Fruit fly (Drosophila melanogaster): Measurements from ENCODE around the gene CG33257.

The CG33257 gene

dm6 chr3L:16305820-16306650 lies 40.1 kb upstream of the CG33257 start, which contains the start of the genes CG13043 and CG13063 (continued):
- TF ChIP-seq Sox102F (GFP tag; optimal IDR thresholded peaks at IDR 0.05) (peak; percentile 35), CG16815 (GFP tag; optimal IDR thresholded peaks at IDR 0.05) (no peak), CG34422 (GFP tag; IDR thresholded peaks at IDR 0.05) (no peak), sd (tag; optimal IDR thresholded peaks at IDR 0.05) (no peak), aop (GFP tag; IDR thresholded peaks at IDR 0.05) (no peak), mld (GFP tag; IDR thresholded peaks at IDR 0.05; ENCODE audit: partially characterized antibody) (no peak), CG15073 (GFP tag; optimal IDR thresholded peaks at IDR 0.05) (no peak), Dbx (GFP tag; IDR thresholded peaks at IDR 0.05) (no peak), tap (tag; optimal IDR thresholded peaks at IDR 0.05) (peak; percentile 22), tin (GFP tag; optimal IDR thresholded peaks at IDR 0.05) (no peak), bbx (GFP tag; IDR thresholded peaks at IDR 0.05; ENCODE audit: partially characterized antibody) (no peak), TFAM (GFP tag; optimal IDR thresholded peaks at IDR 0.05) (no peak), Gsc (GFP tag; IDR thresholded peaks at IDR 0.05) (no peak), Atf-2 (GFP tag; optimal IDR thresholded peaks at IDR 0.05) (no peak), CG32772 (GFP tag; IDR thresholded peaks at IDR 0.05) (no peak), CG17568 (GFP tag; optimal IDR thresholded peaks at IDR 0.05) (no peak), CG1832 (GFP tag; optimal IDR thresholded peaks at IDR 0.05) (no peak), zen (tag; optimal IDR thresholded peaks at IDR 0.05) (no peak), CG4328 (GFP tag; optimal IDR thresholded peaks at IDR 0.05) (no peak), CG8388 (GFP tag; optimal IDR thresholded peaks at IDR 0.05) (no peak), CG3847 (GFP tag; IDR thresholded peaks at IDR 0.05) (no peak), CG16779 (GFP tag; IDR thresholded peaks at IDR 0.05) (no peak), CG6654 (GFP tag; optimal IDR thresholded peaks at IDR 0.05) (no peak), CG10462 (GFP tag; optimal IDR thresholded peaks at IDR 0.05) (no peak), fd102C (GFP tag; optimal IDR thresholded peaks at IDR 0.05) (no peak), CG18599 (GFP tag; optimal IDR thresholded peaks at IDR 0.05) (no peak), CG10209 (GFP tag; optimal IDR thresholded peaks at IDR 0.05) (no peak), CG12769 (tag; optimal IDR thresholded peaks at IDR 0.05) (no peak), hb (GFP tag; IDR thresholded peaks at IDR 0.05; ENCODE audit: partially characterized antibody) (no peak), pan (optimal IDR thresholded peaks at IDR 0.05) (no peak), pan (GFP tag; optimal IDR thresholded peaks at IDR 0.05 in 1 of 2, IDR thresholded peaks at IDR 0.05 in 1 of 2) (no peak), CG3281 (GFP tag; optimal IDR thresholded peaks at IDR 0.05) (no peak), Drgx (GFP tag; IDR thresholded peaks at IDR 0.05) (no peak), Side (GFP tag; optimal IDR thresholded peaks at IDR 0.05) (no peak), gcm2 (GFP tag; optimal IDR thresholded peaks at IDR 0.05) (no peak), her (GFP tag; optimal IDR thresholded peaks at IDR 0.05) (no peak), ac (GFP tag; optimal IDR thresholded peaks at IDR 0.05) (no peak), zfh2 (GFP tag; optimal IDR thresholded peaks at IDR 0.05) (no peak), NFAT (GFP tag; IDR thresholded peaks at IDR 0.05) (no peak), CG14710 (tag; optimal IDR thresholded peaks at IDR 0.05) (no peak), sug (tag; optimal IDR thresholded peaks at IDR 0.05) (no peak), CoRest (tag; optimal IDR thresholded peaks at IDR 0.05) (peak; percentile 7), oc (tag; optimal IDR thresholded peaks at IDR 0.05) (peak; percentile 7), CG15269 (tag; optimal IDR thresholded peaks at IDR 0.05) (peak; percentile 41), CG2116 (GFP tag; optimal IDR thresholded peaks at IDR 0.05) (no peak), sna (GFP tag; IDR thresholded peaks at IDR 0.05; ENCODE audit: partially characterized antibody) (no peak), tio (GFP tag; optimal IDR thresholded peaks at IDR 0.05) (no peak), Sox100B (GFP tag; optimal IDR thresholded peaks at IDR 0.05) (peak; percentile 32), bowl (GFP tag; IDR thresholded peaks at IDR 0.05) (no peak), ro (GFP tag; IDR thresholded peaks at IDR 0.05) (no peak)
